Worm (Caenorhabditis elegans): ENCODE results near the gene ncs-7.

DNA sequence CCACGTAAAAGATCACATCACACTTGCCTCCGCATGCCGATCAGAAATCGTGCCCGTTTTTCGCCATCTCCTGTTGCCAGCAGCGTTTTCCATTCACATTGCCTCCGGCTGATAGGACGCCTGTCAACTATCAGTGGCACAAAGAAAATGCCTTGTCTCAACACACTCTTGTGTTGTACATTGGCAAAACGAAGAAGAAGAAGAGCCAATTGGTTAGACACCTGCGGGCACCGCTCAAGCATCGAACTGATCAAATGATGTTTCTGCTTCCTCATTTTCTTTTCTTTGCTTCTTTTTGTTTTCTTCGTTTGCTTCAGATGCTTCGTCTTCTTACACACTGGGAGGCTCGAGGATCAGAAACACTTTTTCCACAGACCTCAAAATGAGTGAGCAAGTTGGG, 52.9 kb downstream of the ncs-7 start:
- no peak for TF ChIP-seq sptf-2 (GFP tag; optimal IDR thresholded peaks at IDR 0.05)
- no peak for TF ChIP-seq T07F8.4 (tag; optimal IDR thresholded peaks at IDR 0.05)
